Fruit fly (Drosophila melanogaster): ENCODE data around the gene CG13040.
A peak's percentile ranks its signal among the peaks of the same experiment; 100 is the strongest.

The CG13040 gene

dm6 chr3L:16326657-16327056, at the start of gene CG13040, which contains the start of gene CG13039:
CG13040 (minus strand) TSS chr3L:16326757.
CG13039 (minus strand) TSS chr3L:16326762.
- TF ChIP-seq hb (GFP tag; IDR thresholded peaks at IDR 0.05; ENCODE audit: partially characterized antibody) (no peak), CG43689 (GFP tag; IDR thresholded peaks at IDR 0.05) (no peak), CG7928 (GFP tag; optimal IDR thresholded peaks at IDR 0.05) (no peak), Sox100B (GFP tag; optimal IDR thresholded peaks at IDR 0.05) (no peak), CG17829 (tag; optimal IDR thresholded peaks at IDR 0.05) (no peak), trh (GFP tag; optimal IDR thresholded peaks at IDR 0.05) (no peak), fd64A (GFP tag; optimal IDR thresholded peaks at IDR 0.05) (no peak), TFAM (GFP tag; optimal IDR thresholded peaks at IDR 0.05) (no peak), CG17328 (GFP tag; IDR thresholded peaks at IDR 0.05) (no peak), shn (GFP tag; optimal IDR thresholded peaks at IDR 0.05) (no peak), B-H2 (GFP tag; optimal IDR thresholded peaks at IDR 0.05) (no peak), CG14965 (GFP tag; optimal IDR thresholded peaks at IDR 0.05; ENCODE audit: borderline replicate concordance) (no peak), CG8281 (tag; optimal IDR thresholded peaks at IDR 0.05) (no peak), CG15696 (tag; optimal IDR thresholded peaks at IDR 0.05) (no peak), wor (GFP tag; IDR thresholded peaks at IDR 0.05) (no peak), CG13287 (GFP tag; IDR thresholded peaks at IDR 0.05; ENCODE audit: partially characterized antibody) (no peak), Hey (tag; optimal IDR thresholded peaks at IDR 0.05) (no peak), insv (GFP tag; optimal IDR thresholded peaks at IDR 0.05) (no peak), CG4328 (GFP tag; optimal IDR thresholded peaks at IDR 0.05) (no peak)

- no peak for TF ChIP-seq CG6791 (GFP tag; IDR thresholded peaks at IDR 0.05; ENCODE audit: partially characterized antibody)
- no peak for TF ChIP-seq zfh2 (GFP tag; optimal IDR thresholded peaks at IDR 0.05)
- no peak for TF ChIP-seq CG8281 (tag; optimal IDR thresholded peaks at IDR 0.05)
- TF ChIP-seq CG7963 (GFP tag; IDR thresholded peaks at IDR 0.05; ENCODE audit: partially characterized antibody) = no peak
- no peak for TF ChIP-seq sim (GFP tag; IDR thresholded peaks at IDR 0.05)
- no peak for TF ChIP-seq bcd (GFP tag; optimal IDR thresholded peaks at IDR 0.05)
- TF ChIP-seq Dip3 (GFP tag; optimal IDR thresholded peaks at IDR 0.05) = no peak
- TF ChIP-seq sc (optimal IDR thresholded peaks at IDR 0.05) = no peak
- TF ChIP-seq sc (GFP tag; optimal IDR thresholded peaks at IDR 0.05) = no peak
- TF ChIP-seq CG6689 (GFP tag; IDR thresholded peaks at IDR 0.05) = no peak
- TF ChIP-seq CG4730 (GFP tag; IDR thresholded peaks at IDR 0.05) = no peak
Measured at dm6 chr3L:16369526-16369925, 43.0 kb upstream of the CG13040 start, which contains the start of gene CG18814. CG18814 (plus strand) TSS chr3L:16369826.

- TF ChIP-seq TFAM (GFP tag; optimal IDR thresholded peaks at IDR 0.05) (no peak), inv (GFP tag; IDR thresholded peaks at IDR 0.05; ENCODE audit: partially characterized antibody) (no peak), pzg (GFP tag; optimal IDR thresholded peaks at IDR 0.05) (no peak), Med (GFP tag) (peak; percentile 46), hkb (optimal IDR thresholded peaks at IDR 0.05) (no peak), hkb (GFP tag; IDR thresholded peaks at IDR 0.05) (no peak), Ada2b (GFP tag; IDR thresholded peaks at IDR 0.05) (no peak), sug (tag; optimal IDR thresholded peaks at IDR 0.05) (peak; percentile 29), Trl (optimal IDR thresholded peaks at IDR 0.05) (peak in 1 of 2 experiments; percentile 28), Trl (GFP tag; optimal IDR thresholded peaks at IDR 0.05) (no peak), CrebB (tag; optimal IDR thresholded peaks at IDR 0.05) (no peak), CG31224 (GFP tag; IDR thresholded peaks at IDR 0.05) (no peak), CG5953 (GFP tag; IDR thresholded peaks at IDR 0.05) (no peak), chinmo (GFP tag; IDR thresholded peaks at IDR 0.05; ENCODE audit: partially characterized antibody) (0 out of 4 replicates have a peak, but pooled peaks have one; percentile 57), CG32532 (GFP tag; IDR thresholded peaks at IDR 0.05) (no peak), CG15514 (GFP tag; optimal IDR thresholded peaks at IDR 0.05) (no peak), so (GFP tag; IDR thresholded peaks at IDR 0.05) (no peak), bsh (GFP tag; optimal IDR thresholded peaks at IDR 0.05) (no peak)
Measured at dm6 chr3L:16368199-16368598, 41.6 kb upstream of the CG13040 start, which contains the start of gene CG4842. CG4842 (plus strand) TSS chr3L:16368389.
